Worm (Caenorhabditis elegans) whole organism, L4 larva: ENCODE measurements around the gene eat-6.

Experiments used
- F37D6.2 ChIP-seq: sonication (generic microtip); optimal IDR thresholded peaks from 2 replicates; lab custom pipeline; 2016; ENCODE audit warnings: mild to moderate bottlenecking, missing genetic modification characterization, missing compliant biosample characterization
- T20F7.1 ChIP-seq: fragments of 200-800 bp; sonication (Bioruptor generic); optimal IDR thresholded peaks from 2 replicates; lab custom pipeline; 2018; ENCODE audit warnings: mild to moderate bottlenecking, missing genetic modification characterization, missing compliant biosample characterization
- Y48G9A.11 ChIP-seq: fragments of 200-800 bp; sonication (Bioruptor generic); IDR thresholded peaks from 2 replicates; pipeline ENCODE4 v1.3.6; 2022; ENCODE audit warnings: missing genetic modification reagents, missing genetic modification characterization, missing compliant biosample characterization
- ZK337.2 ChIP-seq: fragments of 200-800 bp; sonication (Bioruptor generic); IDR thresholded peaks from 2 replicates; pipeline ENCODE4 v1.3.6; 2022; ENCODE audit warnings: missing genetic modification reagents, missing genetic modification characterization, missing compliant biosample characterization
- aha-1 ChIP-seq: fragments of 150-350 bp; peaks from one replicate; lab custom pipeline; 2014; ENCODE audit warnings: missing biosample characterization, missing genetic modification characterization
- aly-2 ChIP-seq: sonication (generic microtip); optimal IDR thresholded peaks from 2 replicates; lab custom pipeline; 2018; ENCODE audit warnings: missing biosample characterization, missing genetic modification characterization
- ama-1 ChIP-seq: fragments of 150-350 bp; optimal IDR thresholded peaks from 2 replicates; lab custom pipeline; 2014; ENCODE audit warnings: inconsistent platforms, mixed read lengths
- attf-4 ChIP-seq: sonication (generic microtip); optimal IDR thresholded peaks from 3 replicates; lab custom pipeline; 2017; ENCODE audit warnings: missing biosample characterization, missing genetic modification characterization
- ceh-44 ChIP-seq: fragments of 200-800 bp; sonication (Bioruptor generic); IDR thresholded peaks from 2 replicates; pipeline ENCODE4 v1.3.6; 2022; ENCODE audit warnings: missing genetic modification reagents, missing genetic modification characterization, missing compliant biosample characterization
- ctbp-1 ChIP-seq: fragments of 200-800 bp; sonication (Bioruptor generic); IDR thresholded peaks from 2 replicates; pipeline ENCODE4 v1.3.6; 2022; ENCODE audit warnings: missing genetic modification reagents, missing genetic modification characterization, missing compliant biosample characterization
- daf-16 ChIP-seq, 3 experiments: sonication (generic microtip); optimal IDR thresholded peaks; 2 replicates each; lab custom pipeline; 2016 to 2017; ENCODE audit warnings: missing genetic modification characterization in 3 of 3, missing genetic modification reagents in 3 of 3, mild to moderate bottlenecking in 2 of 3, missing compliant biosample characterization in 2 of 3, missing biosample characterization in 1 of 3, moderate library complexity in 1 of 3
- egl-43 ChIP-seq: fragments of 200-800 bp; sonication (Bioruptor generic); IDR thresholded peaks from 2 replicates; pipeline ENCODE4 v1.3.6; 2022; ENCODE audit warnings: missing genetic modification reagents, missing genetic modification characterization, missing compliant biosample characterization
- fkh-10 ChIP-seq: fragments of 150-350 bp; optimal IDR thresholded peaks from 2 replicates; lab custom pipeline; 2014; ENCODE audit warnings: missing biosample characterization, missing genetic modification reagents, missing genetic modification characterization
- hlh-11 ChIP-seq: fragments of 200-800 bp; sonication (Bioruptor generic); optimal IDR thresholded peaks from 2 replicates; lab custom pipeline; 2018; ENCODE audit warnings: mild to moderate bottlenecking, missing genetic modification characterization, missing compliant biosample characterization
- hlh-30 ChIP-seq: sonication (generic microtip); optimal IDR thresholded peaks from 2 replicates; lab custom pipeline; 2017; ENCODE audit warnings: antibody characterized with exemption, mild to moderate bottlenecking, missing genetic modification characterization, missing compliant biosample characterization; ENCODE audit not compliant: insufficient read depth
- jun-1 ChIP-seq: fragments of 150-350 bp; optimal IDR thresholded peaks from 2 replicates; lab custom pipeline; 2014; ENCODE audit warnings: missing biosample characterization, missing genetic modification reagents, missing genetic modification characterization
- lim-7 ChIP-seq: fragments of 200-800 bp; sonication (Bioruptor generic); IDR thresholded peaks from 2 replicates; pipeline ENCODE4 v1.3.6; 2022; ENCODE audit warnings: missing genetic modification characterization, missing compliant biosample characterization
- lin-38 ChIP-seq: fragments of 200-800 bp; sonication (Bioruptor generic); IDR thresholded peaks from 2 replicates; pipeline ENCODE4 v1.3.6; 2022; ENCODE audit warnings: missing genetic modification reagents, missing genetic modification characterization, missing compliant biosample characterization
- lin-39 ChIP-seq: fragments of 150-350 bp; optimal IDR thresholded peaks from 2 replicates; lab custom pipeline; 2014; ENCODE audit warnings: missing biosample characterization, missing genetic modification reagents, missing genetic modification characterization
- lsy-2 ChIP-seq, 2 experiments: fragments of 150-350 bp in 1 of 2; sonication (generic microtip) in 1 of 2; optimal IDR thresholded peaks; 2 replicates each; lab custom pipeline; 2014 to 2017; ENCODE audit warnings: missing biosample characterization in 2 of 2, missing genetic modification characterization in 2 of 2
- madf-5 ChIP-seq, 2 experiments: fragments of 200-800 bp; sonication (Bioruptor generic); IDR thresholded peaks; 2 replicates each; pipeline ENCODE4 v1.3.6; 2022; ENCODE audit warnings: missing compliant biosample characterization in 2 of 2, missing genetic modification characterization in 2 of 2
- mdl-1 ChIP-seq, 2 experiments: fragments of 150-350 bp in 1 of 2; sonication (generic microtip) in 1 of 2; optimal IDR thresholded peaks; 2 replicates each; lab custom pipeline; 2014 to 2017; ENCODE audit warnings: missing biosample characterization in 2 of 2, missing genetic modification characterization in 2 of 2
- mdt-29 ChIP-seq: fragments of 200-800 bp; sonication (Bioruptor generic); IDR thresholded peaks from 2 replicates; pipeline ENCODE4 v1.3.6; 2022; ENCODE audit warnings: missing genetic modification reagents, missing genetic modification characterization, missing compliant biosample characterization
- mep-1 ChIP-seq: fragments of 150-350 bp; sonication (generic microtip); optimal IDR thresholded peaks from 3 replicates; lab custom pipeline; 2014; ENCODE audit warnings: missing biosample characterization, missing genetic modification characterization
- mxl-3 ChIP-seq: fragments of 200-800 bp; sonication (Bioruptor generic); optimal IDR thresholded peaks from 2 replicates; lab custom pipeline; 2018; ENCODE audit warnings: mild to moderate bottlenecking, missing genetic modification characterization, missing compliant biosample characterization
- nhr-10 ChIP-seq: fragments of 150-350 bp; optimal IDR thresholded peaks from 2 replicates; lab custom pipeline; 2014; ENCODE audit warnings: missing biosample characterization, missing genetic modification characterization
- nhr-102 ChIP-seq: sonication (generic microtip); optimal IDR thresholded peaks from 2 replicates; lab custom pipeline; 2016; ENCODE audit warnings: mild to moderate bottlenecking, missing genetic modification characterization, moderate library complexity, missing compliant biosample characterization
- nhr-111 ChIP-seq: fragments of 200-800 bp; sonication (Bioruptor generic); optimal IDR thresholded peaks from 2 replicates; lab custom pipeline; 2018; ENCODE audit warnings: mild to moderate bottlenecking, missing genetic modification characterization, missing compliant biosample characterization
- nhr-28 ChIP-seq: fragments of 150-350 bp; optimal IDR thresholded peaks from 2 replicates; lab custom pipeline; 2014; ENCODE audit warnings: missing biosample characterization, missing genetic modification characterization
- pqm-1 ChIP-seq: sonication (generic microtip); optimal IDR thresholded peaks from 2 replicates; lab custom pipeline; 2017; ENCODE audit warnings: missing biosample characterization, missing genetic modification characterization
- rbr-2 ChIP-seq: sonication (generic microtip); optimal IDR thresholded peaks from 2 replicates; lab custom pipeline; 2016; ENCODE audit warnings: missing genotype, missing genetic modification characterization, missing compliant biosample characterization
- saeg-2 ChIP-seq: fragments of 200-800 bp; sonication (Bioruptor generic); IDR thresholded peaks from 2 replicates; pipeline ENCODE4 v1.3.6; 2022; ENCODE audit warnings: missing genetic modification reagents, missing genetic modification characterization, missing compliant biosample characterization
- skn-1 ChIP-seq: fragments of 150-350 bp; optimal IDR thresholded peaks from 2 replicates; lab custom pipeline; 2014; ENCODE audit warnings: missing biosample characterization, missing genetic modification characterization
- spr-1 ChIP-seq: sonication (generic microtip); optimal IDR thresholded peaks from 2 replicates; lab custom pipeline; 2016; ENCODE audit warnings: mild to moderate bottlenecking, missing genetic modification characterization, missing compliant biosample characterization
- spr-3 ChIP-seq: fragments of 200-800 bp; sonication (Bioruptor generic); optimal IDR thresholded peaks from 2 replicates; lab custom pipeline; 2018; ENCODE audit warnings: mild to moderate bottlenecking, missing genetic modification characterization, missing compliant biosample characterization
- tra-1 ChIP-seq: fragments of 200-800 bp; sonication (Bioruptor generic); IDR thresholded peaks from 2 replicates; pipeline ENCODE4 v1.3.6; 2022; ENCODE audit warnings: missing genetic modification reagents, missing genetic modification characterization, missing compliant biosample characterization
- unc-39 ChIP-seq: sonication (generic microtip); optimal IDR thresholded peaks from 2 replicates; lab custom pipeline; 2017; ENCODE audit warnings: missing biosample characterization, missing genetic modification characterization
- vab-7 ChIP-seq: fragments of 200-800 bp; sonication (Bioruptor generic); IDR thresholded peaks from 2 replicates; pipeline ENCODE4 v1.3.6; 2022; ENCODE audit warnings: missing genetic modification reagents, missing genetic modification characterization, missing compliant biosample characterization
- zag-1 ChIP-seq: fragments of 150-350 bp; optimal IDR thresholded peaks from 2 replicates; lab custom pipeline; 2014; ENCODE audit warnings: missing biosample characterization, missing genetic modification characterization
- zfp-2 ChIP-seq: sonication (generic microtip); optimal IDR thresholded peaks from 2 replicates; lab custom pipeline; 2016; ENCODE audit warnings: mild to moderate bottlenecking, missing genetic modification characterization, missing compliant biosample characterization
- zfp-3 ChIP-seq: fragments of 200-800 bp; sonication (Bioruptor generic); conservative IDR thresholded peaks from 2 replicates; pipeline ENCODE4 v1.3.6; 2022; ENCODE audit warnings: missing genetic modification reagents, missing genetic modification characterization, missing compliant biosample characterization
- zip-2 ChIP-seq: fragments of 150-350 bp; optimal IDR thresholded peaks from 2 replicates; lab custom pipeline; 2014; ENCODE audit warnings: missing biosample characterization, missing genetic modification characterization

eat-6 gene

ce11 chrV:13090130-13090770, 39.5 kb downstream of the eat-6 start, which contains the start of gene C34B4.4:
Gene C34B4.4, plus strand, starts transcription at chrV:13090405.
- TF ChIP-seq daf-16 (GFP tag; optimal IDR thresholded peaks at IDR 0.05; lab: Kevin White, UChicago) (no peak), daf-16 (tag; optimal IDR thresholded peaks at IDR 0.05; lab: Kevin White, UChicago) (peak; percentile 14), skn-1 (tag; lab: Kevin White, UChicago) (no peak), spr-3 (GFP tag; lab: Kevin White, UChicago) (peak; percentile 47), ctbp-1 (GFP tag; lab: Robert Waterston, UW) (0 out of 2 replicates have a peak, but pooled peaks have one; percentile 7), nhr-10 (tag; lab: Kevin White, UChicago) (peak; percentile 9), ZK337.2 (GFP tag; lab: Robert Waterston, UW) (0 out of 2 replicates have a peak, but pooled peaks have one; percentile 42), mep-1 (peak; percentile 4), lsy-2 (tag; optimal IDR thresholded peaks at IDR 0.05; lab: Kevin White, UChicago) (no peak), zfp-3 (no peak), jun-1 (tag; lab: Kevin White, UChicago) (no peak), madf-5 (GFP tag; IDR thresholded peaks at IDR 0.05; lab: Robert Waterston, UW) (no peak), lin-38 (GFP tag; lab: Robert Waterston, UW) (peak; percentile 31; the same call in 1 of the 2 replicates), ama-1 (peak; percentile 36), unc-39 (no peak), nhr-28 (no peak), Y48G9A.11 (GFP tag; lab: Robert Waterston, UW) (0 out of 2 replicates have a peak, but pooled peaks have one; percentile 18), T20F7.1 (GFP tag; lab: Kevin White, UChicago) (peak; percentile 1), pqm-1 (tag; lab: Kevin White, UChicago) (no peak), tra-1 (0 out of 2 replicates have a peak, but pooled peaks have one; percentile 46), attf-4 (tag; lab: Kevin White, UChicago) (no peak), nhr-102 (tag; lab: Kevin White, UChicago) (peak; percentile 25), zag-1 (tag; lab: Kevin White, UChicago) (no peak), mdl-1 (tag; optimal IDR thresholded peaks at IDR 0.05; lab: Kevin White, UChicago) (no peak), fkh-10 (no peak), ceh-44 (GFP tag; lab: Robert Waterston, UW) (no peak), aha-1 (tag; lab: Kevin White, UChicago) (peak; percentile 90), lin-39 (tag; lab: Kevin White, UChicago) (no peak), nhr-111 (GFP tag; lab: Kevin White, UChicago) (peak; percentile 24)

- TF ChIP-seq rbr-2 (tag; lab: Kevin White, UChicago) (no peak), vab-7 (no peak), saeg-2 (GFP tag; lab: Robert Waterston, UW) (no peak), zfp-2 (tag; lab: Kevin White, UChicago) (no peak), daf-16 (GFP tag; optimal IDR thresholded peaks at IDR 0.05; lab: Kevin White, UChicago) (peak in 1 of 2 experiments; percentile 56), daf-16 (tag; optimal IDR thresholded peaks at IDR 0.05; lab: Kevin White, UChicago) (no peak), spr-1 (tag; lab: Kevin White, UChicago) (no peak), aly-2 (tag; lab: Kevin White, UChicago) (no peak), mep-1 (no peak), hlh-30 (no peak), lin-38 (GFP tag; lab: Robert Waterston, UW) (peak; percentile 19), hlh-11 (tag; lab: Kevin White, UChicago) (no peak), lim-7 (GFP tag; lab: Robert Waterston, UW) (no peak), F37D6.2 (tag; lab: Kevin White, UChicago) (no peak), egl-43 (GFP tag; lab: Robert Waterston, UW) (no peak), ctbp-1 (GFP tag; lab: Robert Waterston, UW) (peak; percentile 26; the same call in 1 of the 2 replicates), mxl-3 (GFP tag; lab: Kevin White, UChicago) (no peak), pqm-1 (tag; lab: Kevin White, UChicago) (no peak), zip-2 (tag; lab: Kevin White, UChicago) (no peak), spr-3 (GFP tag; lab: Kevin White, UChicago) (no peak), mdt-29 (GFP tag; lab: Robert Waterston, UW) (no peak)
Measured at ce11 chrV:13088485-13088884, 41.3 kb downstream of the eat-6 start.
